Fruit fly (Drosophila melanogaster): ENCODE results near the gene Syt14.

DNA sequence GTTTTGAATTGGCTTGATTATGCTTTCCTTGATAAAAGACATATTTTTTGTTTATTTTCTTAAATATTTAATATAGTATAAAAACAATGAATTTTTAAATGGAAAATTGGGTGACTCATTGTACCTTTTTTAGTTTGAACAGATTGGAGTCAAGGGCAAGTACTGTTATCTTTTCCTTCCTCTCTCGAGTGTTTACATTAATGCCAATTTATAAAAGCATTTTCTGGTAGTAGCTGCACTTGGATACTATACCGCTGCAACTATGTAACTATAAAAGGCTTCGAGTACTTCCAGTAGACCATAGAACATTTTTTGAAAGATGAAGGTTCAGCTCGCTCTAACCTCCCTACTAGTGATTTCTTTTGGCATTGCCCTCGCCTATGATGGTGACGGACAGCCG lies 15.9 kb upstream of the Syt14 start, which contains the start of gene CG14645:
- TF ChIP-seq CG34406 (GFP tag; optimal IDR thresholded peaks at IDR 0.05), result no peak
- TF ChIP-seq Eip75B (GFP tag; optimal IDR thresholded peaks at IDR 0.05), result no peak
- TF ChIP-seq Gug (GFP tag; IDR thresholded peaks at IDR 0.05), result no peak
- no peak for TF ChIP-seq Hr39 (GFP tag; optimal IDR thresholded peaks at IDR 0.05)
- no peak for TF ChIP-seq acj6 (GFP tag; optimal IDR thresholded peaks at IDR 0.05)
- no peak for TF ChIP-seq lz (GFP tag; optimal IDR thresholded peaks at IDR 0.05)
- TF ChIP-seq CG4318 (GFP tag; optimal IDR thresholded peaks at IDR 0.05), result no peak
